Worm (Caenorhabditis elegans): ENCODE data around the gene pqn-31.

DNA sequence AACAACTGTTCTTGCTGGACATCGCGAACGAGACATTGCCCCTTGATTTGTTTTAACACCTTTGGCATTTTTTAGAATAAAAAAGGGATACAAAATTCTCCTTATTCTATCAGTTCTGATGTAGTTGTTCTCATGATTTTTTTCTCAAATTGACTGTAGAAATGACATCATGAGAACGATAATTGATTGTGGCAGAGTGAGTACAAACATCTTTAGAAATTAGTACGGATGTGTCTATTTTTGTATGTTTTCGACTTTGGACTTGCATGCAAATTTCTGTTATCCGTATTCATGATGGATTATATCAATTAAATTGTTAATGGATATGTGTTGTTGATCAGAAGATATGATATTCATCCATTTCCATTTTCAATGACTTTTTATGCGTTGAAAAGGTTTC is 38.8 kb downstream of the pqn-31 start:
- TF ChIP-seq dpl-1 (GFP tag; optimal IDR thresholded peaks at IDR 0.05) (no peak), unc-62 (GFP tag; optimal IDR thresholded peaks at IDR 0.05 in 1 of 2) (no peak), unc-62 (tag; optimal IDR thresholded peaks at IDR 0.05) (no peak), aly-2 (tag; optimal IDR thresholded peaks at IDR 0.05) (no peak), lin-1 (GFP tag; IDR thresholded peaks at IDR 0.05) (no peak), ceh-20 (GFP tag; IDR thresholded peaks at IDR 0.05) (no peak), zag-1 (tag; optimal IDR thresholded peaks at IDR 0.05) (no peak), lim-7 (GFP tag; IDR thresholded peaks at IDR 0.05) (no peak), dve-1 (tag; optimal IDR thresholded peaks at IDR 0.05; ENCODE audit: insufficient read depth) (no peak)

Measured in whole organism, L4 larva.